Worm (Caenorhabditis elegans) whole organism, L2 larva: Measurements from ENCODE around the gene brc-1.
"Not testable (repeated sequence)": the region's sequence is repeated elsewhere in the genome, so short reads cannot be mapped to it uniquely, and the experiment has no call there.

Experiments
- C34F6.9 ChIP-seq: fragments of 150-350 bp; optimal IDR thresholded peaks from 2 replicates; lab custom pipeline; 2014; ENCODE audit warnings: missing biosample characterization, missing genetic modification characterization
- F13H6.1 ChIP-seq: sonication (generic microtip); optimal IDR thresholded peaks from 2 replicates; lab custom pipeline; 2016; ENCODE audit warnings: missing genetic modification characterization, missing compliant biosample characterization
- Y55F3AM.14 ChIP-seq: fragments of 200-800 bp; sonication (Bioruptor generic); optimal IDR thresholded peaks from 2 replicates; lab custom pipeline; 2018; ENCODE audit warnings: mild to moderate bottlenecking, missing genetic modification characterization, missing compliant biosample characterization
- aly-2 ChIP-seq: fragments of 150-350 bp; optimal IDR thresholded peaks from 2 replicates; lab custom pipeline; 2014; ENCODE audit warnings: missing biosample characterization, missing genetic modification characterization
- ceh-82 ChIP-seq: fragments of 150-350 bp; optimal IDR thresholded peaks from 2 replicates; lab custom pipeline; 2014; ENCODE audit warnings: missing biosample characterization, missing genetic modification characterization
- crh-2 ChIP-seq: sonication (generic microtip); optimal IDR thresholded peaks from 2 replicates; lab custom pipeline; 2017; ENCODE audit warnings: missing biosample characterization, missing genetic modification characterization
- dmd-4 ChIP-seq: sonication (generic microtip); optimal IDR thresholded peaks from 2 replicates; lab custom pipeline; 2017; ENCODE audit warnings: missing biosample characterization, missing genetic modification characterization
- egl-27 ChIP-seq: sonication (generic microtip); optimal IDR thresholded peaks from 3 replicates; lab custom pipeline; 2017; ENCODE audit warnings: missing biosample characterization, missing genetic modification reagents, missing genetic modification characterization
- elt-1 ChIP-seq: fragments of 150-350 bp; optimal IDR thresholded peaks from 2 replicates; lab custom pipeline; 2014; ENCODE audit warnings: missing biosample characterization, missing genetic modification characterization
- lin-13 ChIP-seq: fragments of 150-350 bp; optimal IDR thresholded peaks from 2 replicates; lab custom pipeline; 2014; ENCODE audit warnings: missing biosample characterization, missing genetic modification reagents, missing genetic modification characterization
- lsy-2 ChIP-seq, 2 experiments: fragments of 150-350 bp in 1 of 2; sonication (generic microtip) in 1 of 2; optimal IDR thresholded peaks; 2 replicates each; lab custom pipeline; 2014 to 2017; ENCODE audit warnings: missing biosample characterization in 2 of 2, missing genetic modification characterization in 2 of 2
- nhr-10 ChIP-seq: sonication (generic microtip); optimal IDR thresholded peaks from 2 replicates; lab custom pipeline; 2017; ENCODE audit warnings: missing biosample characterization, missing genetic modification characterization
- nhr-129 ChIP-seq: fragments of 150-350 bp; optimal IDR thresholded peaks from 2 replicates; lab custom pipeline; 2014; ENCODE audit warnings: missing biosample characterization, missing genetic modification characterization
- nhr-6 ChIP-seq: fragments of 150-350 bp; optimal IDR thresholded peaks from 2 replicates; lab custom pipeline; 2014; ENCODE audit warnings: missing biosample characterization, missing genetic modification characterization
- sem-4 ChIP-seq: fragments of 150-350 bp; optimal IDR thresholded peaks from 2 replicates; lab custom pipeline; 2014; ENCODE audit warnings: missing biosample characterization, missing genetic modification reagents, missing genetic modification characterization
- sma-3 ChIP-seq: sonication (generic microtip); optimal IDR thresholded peaks from 2 replicates; lab custom pipeline; 2016; ENCODE audit warnings: missing genetic modification reagents, missing genetic modification characterization, missing compliant biosample characterization
- sma-9 ChIP-seq, 2 experiments: fragments of 150-350 bp in 1 of 2; sonication (generic microtip) in 1 of 2; optimal IDR thresholded peaks; 2 replicates each; lab custom pipeline; 2014 to 2016; ENCODE audit warnings: missing genetic modification characterization in 2 of 2, mild to moderate bottlenecking in 1 of 2, missing biosample characterization in 1 of 2, missing compliant biosample characterization in 1 of 2, missing genetic modification reagents in 1 of 2, moderate library complexity in 1 of 2
- unc-39 ChIP-seq: fragments of 150-350 bp; optimal IDR thresholded peaks from 2 replicates; lab custom pipeline; 2014; ENCODE audit warnings: missing biosample characterization, missing genetic modification characterization
- unc-55 ChIP-seq: fragments of 150-350 bp; sonication (generic microtip); optimal IDR thresholded peaks from 3 replicates; lab custom pipeline; 2014; ENCODE audit warnings: missing biosample characterization, missing genetic modification reagents, missing genetic modification characterization
- ztf-1 ChIP-seq: fragments of 200-800 bp; sonication (Bioruptor generic); conservative IDR thresholded peaks from 2 replicates; pipeline ENCODE4 v1.3.6; 2022; ENCODE audit warnings: missing genetic modification characterization, missing compliant biosample characterization
- ztf-4 ChIP-seq: fragments of 150-350 bp; optimal IDR thresholded peaks from 2 replicates; lab custom pipeline; 2014; ENCODE audit warnings: missing biosample characterization, missing genetic modification characterization

The brc-1 gene

ce11 chrIII:3863814-3864507 lies 1.2 kb upstream of the brc-1 start, which contains the start of gene acs-19:
acs-19 (plus strand) TSS chrIII:3864489.
- peak; percentile 38 for TF ChIP-seq sem-4 (tag; lab: Kevin White, UChicago)
- peak; percentile 20 for TF ChIP-seq lin-13 (GFP tag; lab: Kevin White, UChicago)
- TF ChIP-seq ztf-4 (tag; lab: Kevin White, UChicago): peak; percentile 17
- TF ChIP-seq nhr-10 (tag; lab: Kevin White, UChicago): no peak
- peak; percentile 35 for TF ChIP-seq nhr-6 (tag; lab: Kevin White, UChicago)
- no peak for TF ChIP-seq aly-2
- no peak for TF ChIP-seq egl-27 (tag; lab: Kevin White, UChicago)
- TF ChIP-seq crh-2 (tag; lab: Kevin White, UChicago): peak; percentile 32
- TF ChIP-seq dmd-4 (tag; lab: Kevin White, UChicago): no peak
- peak; percentile 25 for TF ChIP-seq Y55F3AM.14 (GFP tag; lab: Kevin White, UChicago)
- TF ChIP-seq C34F6.9 (tag; lab: Kevin White, UChicago): peak; percentile 29
- peak in 1 of 2 experiments; percentile 35 for TF ChIP-seq lsy-2 (tag; optimal IDR thresholded peaks at IDR 0.05; lab: Kevin White, UChicago)
- peak; percentile 14 for TF ChIP-seq nhr-129 (tag; lab: Kevin White, UChicago)

- peak; percentile 58 for TF ChIP-seq sma-9 (GFP tag; optimal IDR thresholded peaks at IDR 0.05; lab: Kevin White, UChicago)
- not testable (repeated sequence) for TF ChIP-seq sma-9 (tag; optimal IDR thresholded peaks at IDR 0.05; lab: Kevin White, UChicago)
Observed at ce11 chrIII:3858003-3858402, 4.8 kb downstream of the brc-1 start.

ce11 chrIII:3857007-3857406 lies 5.8 kb downstream of the brc-1 start:
- TF ChIP-seq F13H6.1 (tag; lab: Kevin White, UChicago): peak; percentile 31
- peak; percentile 72 for TF ChIP-seq sma-3
- TF ChIP-seq lsy-2 (tag; optimal IDR thresholded peaks at IDR 0.05; lab: Kevin White, UChicago): peak; percentile 72 to 95
- TF ChIP-seq unc-55 (GFP tag; lab: Kevin White, UChicago): peak; percentile 4

- TF ChIP-seq sma-3 (peak; percentile 14), sma-9 (GFP tag; optimal IDR thresholded peaks at IDR 0.05; lab: Kevin White, UChicago) (peak; percentile 50), C34F6.9 (tag; lab: Kevin White, UChicago) (peak; percentile 27), lsy-2 (tag; optimal IDR thresholded peaks at IDR 0.05; lab: Kevin White, UChicago) (peak; percentile 66 to 87), F13H6.1 (tag; lab: Kevin White, UChicago) (peak; percentile 7)
- not testable (repeated sequence) for TF ChIP-seq sma-9 (tag; optimal IDR thresholded peaks at IDR 0.05; lab: Kevin White, UChicago)
Observed at ce11 chrIII:3854868-3855267, 7.9 kb downstream of the brc-1 start.

- TF ChIP-seq lsy-2 (tag; optimal IDR thresholded peaks at IDR 0.05; lab: Kevin White, UChicago): peak in 1 of 2 experiments; percentile 9
Observed at ce11 chrIII:3852030-3852579, 10.7 kb downstream of the brc-1 start, which contains the start of gene cyp-25A4. cyp-25A4 (minus strand) TSS chrIII:3852080.

ce11 chrIII:3844746-3845145 lies 18.0 kb downstream of the brc-1 start, which contains the start of gene maph-1.3:
maph-1.3 (plus strand) TSS chrIII:3844893.
- not testable (repeated sequence) for TF ChIP-seq elt-1, F13H6.1, sem-4 (tag; lab: Kevin White, UChicago)
- TF ChIP-seq, all 48 proteins: peak for 0; not testable (repeated sequence) for 48

ce11 chrIII:3843514-3843913 lies 19.3 kb downstream of the brc-1 start, which contains the start of gene C36A4.4:
C36A4.4 (minus strand) TSS chrIII:3843614.
- not testable (repeated sequence) for TF ChIP-seq Y55F3AM.14 (GFP tag; lab: Kevin White, UChicago); ceh-82; unc-39

ce11 chrIII:3840279-3840678 lies 22.5 kb downstream of the brc-1 start, which contains the start of gene C36A4.11:
C36A4.11 (plus strand) TSS chrIII:3840579.
- TF ChIP-seq sma-9 (GFP tag; optimal IDR thresholded peaks at IDR 0.05; lab: Kevin White, UChicago); sma-9 (tag; optimal IDR thresholded peaks at IDR 0.05; lab: Kevin White, UChicago); ztf-1 (GFP tag; lab: Robert Waterston, UW); ceh-82: not testable (repeated sequence)
